Fruit fly (Drosophila melanogaster): ENCODE data around the gene nebu.
A peak's percentile ranks its signal among the peaks of the same experiment; 100 is the strongest.

The nebu gene

DNA sequence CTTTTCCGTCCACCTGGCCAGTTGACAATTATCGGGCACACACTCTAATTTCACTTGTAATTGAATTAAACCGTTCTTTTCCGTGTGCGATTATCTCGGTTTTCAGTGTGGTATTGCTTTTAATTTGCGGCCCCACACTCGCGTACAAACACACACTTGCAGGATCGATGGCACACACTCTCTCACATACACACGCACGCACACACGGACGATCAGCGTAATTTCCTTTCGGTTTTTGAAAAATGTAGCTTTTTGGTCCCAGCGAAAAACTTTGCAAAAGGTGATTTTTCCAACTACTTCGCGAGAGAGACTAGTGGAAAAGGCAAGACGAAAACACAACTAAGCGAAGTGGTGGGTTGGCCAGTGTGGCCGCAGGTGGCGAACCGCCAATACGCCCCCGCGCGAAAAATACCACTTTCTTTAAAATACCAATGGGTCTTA lies 38.2 kb downstream of the nebu start, which contains the start of gene Atg1 (continued):
- TF ChIP-seq HLH54F (GFP tag; optimal IDR thresholded peaks at IDR 0.05): no peak
- TF ChIP-seq Opbp (GFP tag; IDR thresholded peaks at IDR 0.05; ENCODE audit: partially characterized antibody): no peak
- TF ChIP-seq amos (GFP tag; IDR thresholded peaks at IDR 0.05; ENCODE audit: partially characterized antibody): no peak; the same call in 1 of the 2 replicates
- TF ChIP-seq Spps (tag; optimal IDR thresholded peaks at IDR 0.05): no peak
- TF ChIP-seq tna (GFP tag; IDR thresholded peaks at IDR 0.05; ENCODE audit: partially characterized antibody): no peak
- TF ChIP-seq Antp (GFP tag; optimal IDR thresholded peaks at IDR 0.05): no peak
- TF ChIP-seq CG16863 (GFP tag; optimal IDR thresholded peaks at IDR 0.05): no peak
- no peak for TF ChIP-seq BtbVII (GFP tag; optimal IDR thresholded peaks at IDR 0.05)
- no peak for TF ChIP-seq hkb (optimal IDR thresholded peaks at IDR 0.05)
- peak; percentile 8; the same call in 1 of the 2 replicates for TF ChIP-seq hkb (GFP tag; IDR thresholded peaks at IDR 0.05)
- TF ChIP-seq onecut (GFP tag; IDR thresholded peaks at IDR 0.05): no peak; the same call in 1 of the 2 replicates
- no peak for TF ChIP-seq dimm (GFP tag; IDR thresholded peaks at IDR 0.05)
- no peak for TF ChIP-seq h (optimal IDR thresholded peaks at IDR 0.05)
- TF ChIP-seq NC2α (GFP tag; optimal IDR thresholded peaks at IDR 0.05): no peak
- TF ChIP-seq kni (GFP tag; optimal IDR thresholded peaks at IDR 0.05): no peak
- no peak for TF ChIP-seq unc-4 (GFP tag; IDR thresholded peaks at IDR 0.05; ENCODE audit: partially characterized antibody)
- TF ChIP-seq yki (optimal IDR thresholded peaks at IDR 0.05): no peak
- TF ChIP-seq Tbp (GFP tag; optimal IDR thresholded peaks at IDR 0.05): no peak
- peak; percentile 26; the same call in 1 of the 2 replicates for TF ChIP-seq MBD-R2 (GFP tag; IDR thresholded peaks at IDR 0.05)
- no peak for TF ChIP-seq CG6765 (GFP tag; optimal IDR thresholded peaks at IDR 0.05)
- TF ChIP-seq CG31224 (GFP tag; IDR thresholded peaks at IDR 0.05): no peak
- no peak for TF ChIP-seq nmo (GFP tag; optimal IDR thresholded peaks at IDR 0.05)
- no peak for TF ChIP-seq CG14710 (tag; optimal IDR thresholded peaks at IDR 0.05)
- no peak for TF ChIP-seq ems (GFP tag; optimal IDR thresholded peaks at IDR 0.05)
- peak; percentile 54 for TF ChIP-seq CG6854 (GFP tag; optimal IDR thresholded peaks at IDR 0.05)
- peak; percentile 49 for TF ChIP-seq pros (GFP tag; optimal IDR thresholded peaks at IDR 0.05)
- TF ChIP-seq CG6813 (GFP tag; optimal IDR thresholded peaks at IDR 0.05): no peak
- no peak for TF ChIP-seq CTCF (GFP tag; optimal IDR thresholded peaks at IDR 0.05)
- TF ChIP-seq CG11560 (tag; IDR thresholded peaks at IDR 0.05): no peak
- TF ChIP-seq CG3726 (GFP tag; IDR thresholded peaks at IDR 0.05): no peak
- TF ChIP-seq slbo (GFP tag; IDR thresholded peaks at IDR 0.05): no peak
- TF ChIP-seq CG15073 (GFP tag; optimal IDR thresholded peaks at IDR 0.05): no peak
- TF ChIP-seq CG7745 (tag; optimal IDR thresholded peaks at IDR 0.05): no peak
- no peak for TF ChIP-seq Oli (tag; optimal IDR thresholded peaks at IDR 0.05)
- TF ChIP-seq sisA (GFP tag; IDR thresholded peaks at IDR 0.05): no peak
- no peak for TF ChIP-seq dysf (GFP tag; IDR thresholded peaks at IDR 0.05)
- no peak for TF ChIP-seq CG14441 (GFP tag; IDR thresholded peaks at IDR 0.05)
- no peak for TF ChIP-seq wor (GFP tag; IDR thresholded peaks at IDR 0.05)
- no peak for TF ChIP-seq Elba2 (GFP tag; optimal IDR thresholded peaks at IDR 0.05)
- TF ChIP-seq Dfd (GFP tag; optimal IDR thresholded peaks at IDR 0.05): no peak
- no peak for TF ChIP-seq Optix (GFP tag; IDR thresholded peaks at IDR 0.05)
- no peak for TF ChIP-seq CG1024 (GFP tag; IDR thresholded peaks at IDR 0.05)
- TF ChIP-seq CG7839 (tag; optimal IDR thresholded peaks at IDR 0.05): no peak
- no peak for TF ChIP-seq CG8765 (GFP tag; IDR thresholded peaks at IDR 0.05)
- no peak; the same call in 2 of the 3 replicates for TF ChIP-seq Dbx (GFP tag; IDR thresholded peaks at IDR 0.05)
- no peak for TF ChIP-seq nerfin-1 (tag; optimal IDR thresholded peaks at IDR 0.05)
- TF ChIP-seq Ptx1 (GFP tag; IDR thresholded peaks at IDR 0.05): no peak
- TF ChIP-seq NFAT (GFP tag; IDR thresholded peaks at IDR 0.05): peak; percentile 37; the same call in 1 of the 2 replicates
- TF ChIP-seq Xrp1 (GFP tag; IDR thresholded peaks at IDR 0.05): no peak
- no peak; the same call in 1 of the 2 replicates for TF ChIP-seq Scr (GFP tag; IDR thresholded peaks at IDR 0.05; ENCODE audit: partially characterized antibody)
- TF ChIP-seq Rfx (GFP tag; IDR thresholded peaks at IDR 0.05): peak; percentile 48; the same call in 1 of the 2 replicates
- TF ChIP-seq Sox100B (GFP tag; optimal IDR thresholded peaks at IDR 0.05): no peak
- no peak for TF ChIP-seq CG6654 (GFP tag; optimal IDR thresholded peaks at IDR 0.05)
- peak; percentile 15 for TF ChIP-seq CG2678 (tag; optimal IDR thresholded peaks at IDR 0.05)
